Fruit fly (Drosophila melanogaster): ENCODE measurements around the gene CG14811.
A peak's percentile ranks its signal among the peaks of the same experiment; 100 is the strongest.

CG14811 gene

DNA sequence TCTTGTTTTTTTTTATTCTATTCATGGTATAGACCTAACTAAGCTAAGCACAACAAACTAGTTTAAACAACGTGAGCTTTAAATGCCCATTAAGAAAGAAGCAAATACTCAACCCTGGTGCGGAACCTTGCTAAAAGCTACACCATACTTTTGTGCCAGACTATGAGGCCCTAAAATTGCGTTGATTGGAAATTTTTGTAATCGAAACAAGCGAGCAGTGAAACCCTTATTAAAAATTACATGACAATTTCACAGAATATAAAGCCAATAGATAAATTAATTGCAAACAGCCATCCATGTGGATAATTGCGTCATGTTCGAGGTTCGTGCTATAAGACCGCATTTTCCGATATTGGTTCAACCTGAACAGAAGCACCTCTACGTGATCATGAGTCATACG, 3.2 kb downstream of the CG14811 start (continued):
- no peak for TF ChIP-seq CG10147 (GFP tag; optimal IDR thresholded peaks at IDR 0.05)
- no peak for TF ChIP-seq NC2α (GFP tag; optimal IDR thresholded peaks at IDR 0.05)
- no peak for TF ChIP-seq CG17361 (GFP tag; IDR thresholded peaks at IDR 0.05)
- TF ChIP-seq E2f2 (GFP tag; IDR thresholded peaks at IDR 0.05), result peak; percentile 24; the same call in 1 of the 2 replicates
- no peak for TF ChIP-seq crp (GFP tag; optimal IDR thresholded peaks at IDR 0.05)
- no peak for TF ChIP-seq otp (GFP tag; IDR thresholded peaks at IDR 0.05)
- no peak for TF ChIP-seq CG7786 (GFP tag; optimal IDR thresholded peaks at IDR 0.05)
- TF ChIP-seq CG1233 (GFP tag; optimal IDR thresholded peaks at IDR 0.05), result no peak
- TF ChIP-seq HLHmδ (GFP tag; optimal IDR thresholded peaks at IDR 0.05), result no peak
- no peak for TF ChIP-seq CG2202 (tag; optimal IDR thresholded peaks at IDR 0.05)
- no peak for TF ChIP-seq maf-S (GFP tag; optimal IDR thresholded peaks at IDR 0.05)
- TF ChIP-seq CG9609 (GFP tag; optimal IDR thresholded peaks at IDR 0.05), result no peak
- TF ChIP-seq Adf1 (GFP tag; IDR thresholded peaks at IDR 0.05), result no peak
- no peak for TF ChIP-seq CG2199 (GFP tag; IDR thresholded peaks at IDR 0.05)
- TF ChIP-seq ATbp (GFP tag; optimal IDR thresholded peaks at IDR 0.05), result no peak
- no peak for TF ChIP-seq ro (GFP tag; IDR thresholded peaks at IDR 0.05)
- TF ChIP-seq CG8478 (optimal IDR thresholded peaks at IDR 0.05), result no peak
- no peak for TF ChIP-seq CG15514 (GFP tag; optimal IDR thresholded peaks at IDR 0.05)
- TF ChIP-seq CG10543 (GFP tag; optimal IDR thresholded peaks at IDR 0.05), result no peak
- TF ChIP-seq wek (GFP tag; optimal IDR thresholded peaks at IDR 0.05), result no peak
- no peak for TF ChIP-seq Jarid2 (GFP tag; optimal IDR thresholded peaks at IDR 0.05)
- TF ChIP-seq CG31441 (GFP tag; IDR thresholded peaks at IDR 0.05), result no peak
- no peak for TF ChIP-seq CG13894 (tag; optimal IDR thresholded peaks at IDR 0.05)
- no peak for TF ChIP-seq caup (GFP tag; optimal IDR thresholded peaks at IDR 0.05; ENCODE audit: severe bottlenecking)
- TF ChIP-seq NFAT (GFP tag; IDR thresholded peaks at IDR 0.05), result 0 out of 2 replicates have a peak, but pooled peaks have one; percentile 6
- TF ChIP-seq so (GFP tag; IDR thresholded peaks at IDR 0.05), result no peak
- TF ChIP-seq ham (GFP tag; IDR thresholded peaks at IDR 0.05), result no peak
- peak; percentile 38 for TF ChIP-seq gfzf (GFP tag; optimal IDR thresholded peaks at IDR 0.05)
- TF ChIP-seq Vsx1 (GFP tag; optimal IDR thresholded peaks at IDR 0.05), result no peak
- TF ChIP-seq CG11456 (GFP tag; IDR thresholded peaks at IDR 0.05), result no peak
- TF ChIP-seq chif (GFP tag; optimal IDR thresholded peaks at IDR 0.05), result no peak
- no peak for TF ChIP-seq CG7372 (GFP tag; IDR thresholded peaks at IDR 0.05)
- TF ChIP-seq CG18011 (GFP tag; optimal IDR thresholded peaks at IDR 0.05), result no peak
- no peak for TF ChIP-seq Dek (tag; optimal IDR thresholded peaks at IDR 0.05)
- no peak for TF ChIP-seq CG34224 (GFP tag; IDR thresholded peaks at IDR 0.05; ENCODE audit: partially characterized antibody)
- TF ChIP-seq ash1 (GFP tag; optimal IDR thresholded peaks at IDR 0.05), result no peak
- TF ChIP-seq CG5180 (GFP tag; optimal IDR thresholded peaks at IDR 0.05), result no peak
- no peak for TF ChIP-seq jigr1 (GFP tag; IDR thresholded peaks at IDR 0.05)
- no peak for TF ChIP-seq zf30C (GFP tag; optimal IDR thresholded peaks at IDR 0.05)
- peak; percentile 30 for TF ChIP-seq exex (tag; optimal IDR thresholded peaks at IDR 0.05)
- no peak for TF ChIP-seq danr (GFP tag; IDR thresholded peaks at IDR 0.05)
- TF ChIP-seq Sry-β (GFP tag; optimal IDR thresholded peaks at IDR 0.05), result no peak
- TF ChIP-seq dan (GFP tag; IDR thresholded peaks at IDR 0.05), result no peak
- no peak for TF ChIP-seq CG1529 (GFP tag; optimal IDR thresholded peaks at IDR 0.05)
- no peak for TF ChIP-seq CG32772 (GFP tag; IDR thresholded peaks at IDR 0.05)
- no peak for TF ChIP-seq wor (GFP tag; IDR thresholded peaks at IDR 0.05)
- TF ChIP-seq grn (GFP tag; optimal IDR thresholded peaks at IDR 0.05), result no peak
- no peak for TF ChIP-seq Pdp1 (GFP tag; optimal IDR thresholded peaks at IDR 0.05)
- TF ChIP-seq Fer2 (tag; optimal IDR thresholded peaks at IDR 0.05), result no peak
- TF ChIP-seq Neu2 (GFP tag; optimal IDR thresholded peaks at IDR 0.05; ENCODE audit: borderline replicate concordance), result no peak
- no peak for TF ChIP-seq Ravus (GFP tag; IDR thresholded peaks at IDR 0.05)
